Worm (Caenorhabditis elegans): Measurements from ENCODE around the gene kel-8.

DNA sequence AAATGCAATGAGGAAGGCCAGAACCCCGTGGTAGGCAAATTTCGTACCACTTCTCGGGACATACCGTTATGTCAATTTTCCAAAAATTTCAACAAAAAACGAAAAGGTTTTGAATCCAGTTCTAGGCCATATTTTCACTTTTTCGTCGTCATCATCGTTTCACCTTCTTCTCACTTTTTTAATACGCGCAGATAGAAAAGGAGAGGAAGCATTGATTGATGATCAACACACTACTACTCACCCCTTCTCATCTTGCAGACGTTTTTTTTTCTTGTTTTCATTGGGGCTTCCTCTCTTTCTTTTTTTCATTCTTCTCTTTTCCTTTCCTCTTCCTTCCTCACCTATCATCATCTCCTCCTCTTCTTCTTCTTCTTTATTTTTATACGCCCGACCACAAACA, 4.4 kb downstream of the kel-8 start:
- TF ChIP-seq nhr-28 (tag; optimal IDR thresholded peaks at IDR 0.05) (no peak), unc-130 (tag; optimal IDR thresholded peaks at IDR 0.05) (no peak), ceh-82 (tag; optimal IDR thresholded peaks at IDR 0.05) (no peak), ces-1 (GFP tag; optimal IDR thresholded peaks at IDR 0.05) (no peak), rnt-1 (tag; optimal IDR thresholded peaks at IDR 0.05) (no peak), ceh-8 (GFP tag; optimal IDR thresholded peaks at IDR 0.05) (no peak), lsy-2 (tag; optimal IDR thresholded peaks at IDR 0.05) (no peak), dpl-1 (GFP tag; optimal IDR thresholded peaks at IDR 0.05) (no peak), nhr-77 (tag; optimal IDR thresholded peaks at IDR 0.05) (no peak), zag-1 (tag; optimal IDR thresholded peaks at IDR 0.05) (no peak), ztf-4 (tag; optimal IDR thresholded peaks at IDR 0.05) (no peak), C04F5.9 (tag; optimal IDR thresholded peaks at IDR 0.05) (no peak), nhr-11 (tag; optimal IDR thresholded peaks at IDR 0.05) (no peak), lin-14 (GFP tag; optimal IDR thresholded peaks at IDR 0.05) (no peak)

All from whole organism, L1 larva.